Worm (Caenorhabditis elegans) whole organism, L1 larva: Measurements from ENCODE around the gene T05A7.6.

Experiments used
- C16A3.4 ChIP-seq: fragments of 150-350 bp; optimal IDR thresholded peaks from 2 replicates; lab custom pipeline; 2014; ENCODE audit warnings: missing biosample characterization, missing genetic modification characterization
- C34B4.2 ChIP-seq: sonication (generic microtip); optimal IDR thresholded peaks from 2 replicates; lab custom pipeline; 2017; ENCODE audit warnings: mild to moderate bottlenecking, missing genetic modification characterization, missing compliant biosample characterization
- Y116A8C.19 ChIP-seq: sonication (generic microtip); optimal IDR thresholded peaks from 2 replicates; lab custom pipeline; 2016; ENCODE audit warnings: missing compliant biosample characterization, missing genetic modification characterization, borderline replicate concordance
- aha-1 ChIP-seq: fragments of 150-350 bp; optimal IDR thresholded peaks from 2 replicates; lab custom pipeline; 2014; ENCODE audit warnings: missing biosample characterization, missing genetic modification characterization
- aly-2 ChIP-seq: fragments of 150-350 bp; optimal IDR thresholded peaks from 2 replicates; lab custom pipeline; 2014; ENCODE audit warnings: missing biosample characterization, missing genetic modification characterization
- ceh-63 ChIP-seq: fragments of 200-800 bp; sonication (Bioruptor generic); optimal IDR thresholded peaks from 2 replicates; lab custom pipeline; 2018; ENCODE audit warnings: mild to moderate bottlenecking, missing genetic modification characterization, missing compliant biosample characterization
- ceh-88 ChIP-seq: fragments of 200-800 bp; sonication (Bioruptor generic); IDR thresholded peaks from 2 replicates; pipeline ENCODE4 v1.3.6; 2022; ENCODE audit warnings: missing genetic modification characterization, missing compliant biosample characterization
- ceh-90 ChIP-seq: sonication (generic microtip); optimal IDR thresholded peaks from 2 replicates; lab custom pipeline; 2016; ENCODE audit warnings: missing genetic modification characterization, missing compliant biosample characterization
- dsc-1 ChIP-seq: sonication (generic microtip); optimal IDR thresholded peaks from 2 replicates; lab custom pipeline; 2016; ENCODE audit warnings: mild to moderate bottlenecking, missing genetic modification characterization, missing compliant biosample characterization
- efl-1 ChIP-seq, 4 experiments: fragments of 150-350 bp; optimal IDR thresholded peaks in 3 of 4; peaks in 1 of 4; 1 replicate in 1 of 4; 2 replicates in 3 of 4; lab custom pipeline; 2014; ENCODE audit warnings: missing biosample characterization in 2 of 4, missing genetic modification characterization in 2 of 4, missing genetic modification reagents in 2 of 4
- efl-3 ChIP-seq: fragments of 200-800 bp; sonication (Bioruptor generic); optimal IDR thresholded peaks from 2 replicates; lab custom pipeline; 2018; ENCODE audit warnings: mild to moderate bottlenecking, missing genetic modification characterization, missing compliant biosample characterization
- egl-27 ChIP-seq, 2 experiments: fragments of 150-350 bp in 1 of 2; sonication (generic microtip); optimal IDR thresholded peaks; 3 replicates each; lab custom pipeline; 2017 to 2018; ENCODE audit warnings: missing biosample characterization in 2 of 2, missing genetic modification characterization in 2 of 2, missing genetic modification reagents in 2 of 2
- elt-2 ChIP-seq: sonication (generic microtip); optimal IDR thresholded peaks from 2 replicates; lab custom pipeline; 2016; ENCODE audit warnings: missing genetic modification characterization, mild to moderate bottlenecking, inconsistent platforms, missing compliant biosample characterization, missing genetic modification reagents
- elt-3 ChIP-seq, 6 experiments: fragments of 150-350 bp in 1 of 6; sonication (generic microtip); optimal IDR thresholded peaks; 2 replicates each; lab custom pipeline; 2017 to 2018; ENCODE audit warnings: missing biosample characterization in 6 of 6, missing genetic modification characterization in 6 of 6, inconsistent platforms in 1 of 6
- ets-5 ChIP-seq: fragments of 200-800 bp; sonication (Bioruptor generic); IDR thresholded peaks from 2 replicates; pipeline ENCODE4 v1.3.6; 2022; ENCODE audit warnings: missing genetic modification characterization, missing compliant biosample characterization
- fkh-10 ChIP-seq: sonication (generic microtip); optimal IDR thresholded peaks from 2 replicates; lab custom pipeline; 2017; ENCODE audit warnings: missing biosample characterization, missing genetic modification reagents, missing genetic modification characterization
- hpl-2 ChIP-seq: fragments of 150-350 bp; optimal IDR thresholded peaks from 2 replicates; lab custom pipeline; 2014; ENCODE audit warnings: missing biosample characterization, missing genetic modification reagents, missing genetic modification characterization
- irx-1 ChIP-seq: sonication (generic microtip); optimal IDR thresholded peaks from 2 replicates; lab custom pipeline; 2016; ENCODE audit warnings: missing genetic modification characterization, missing compliant biosample characterization
- lin-13 ChIP-seq: fragments of 150-350 bp; optimal IDR thresholded peaks from 2 replicates; lab custom pipeline; 2014; ENCODE audit warnings: missing biosample characterization, missing genetic modification reagents, missing genetic modification characterization
- lin-15B ChIP-seq: fragments of 150-350 bp; sonication (generic microtip); optimal IDR thresholded peaks from 3 replicates; lab custom pipeline; 2014; ENCODE audit warnings: missing biosample characterization, missing genetic modification characterization
- lir-3 ChIP-seq: sonication (generic microtip); optimal IDR thresholded peaks from 2 replicates; lab custom pipeline; 2016; ENCODE audit warnings: mild to moderate bottlenecking, missing genetic modification characterization, moderate library complexity, missing compliant biosample characterization; ENCODE audit not compliant: poor library complexity
- mdl-1 ChIP-seq, 2 experiments: fragments of 150-350 bp; optimal IDR thresholded peaks; 2 replicates each; lab custom pipeline; 2014 to 2017; ENCODE audit warnings: missing biosample characterization in 2 of 2, missing genetic modification characterization in 2 of 2, inconsistent platforms in 1 of 2
- nhr-11 ChIP-seq: fragments of 150-350 bp; optimal IDR thresholded peaks from 2 replicates; lab custom pipeline; 2014; ENCODE audit warnings: missing biosample characterization, missing genetic modification characterization
- nhr-47 ChIP-seq: sonication (generic microtip); optimal IDR thresholded peaks from 2 replicates; lab custom pipeline; 2016; ENCODE audit warnings: mild to moderate bottlenecking, missing genetic modification characterization, moderate library complexity, missing compliant biosample characterization
- nhr-71 ChIP-seq: sonication (generic microtip); optimal IDR thresholded peaks from 2 replicates; lab custom pipeline; 2016; ENCODE audit warnings: mild to moderate bottlenecking, missing genetic modification characterization, moderate library complexity, missing compliant biosample characterization
- nhr-85 ChIP-seq: sonication (generic microtip); peaks from one replicate; lab custom pipeline; 2016; ENCODE audit warnings: missing genetic modification characterization, inconsistent platforms, missing compliant biosample characterization
- pag-3 ChIP-seq: sonication (generic microtip); optimal IDR thresholded peaks from 2 replicates; lab custom pipeline; 2017; ENCODE audit warnings: missing genetic modification characterization, mild to moderate bottlenecking, missing compliant biosample characterization, antibody characterized with exemption, borderline replicate concordance; ENCODE audit not compliant: insufficient read depth
- pqm-1 ChIP-seq: sonication (generic microtip); optimal IDR thresholded peaks from 3 replicates; lab custom pipeline; 2017; ENCODE audit warnings: missing biosample characterization, missing genetic modification characterization
- snpc-4 ChIP-seq: fragments of 150-350 bp; optimal IDR thresholded peaks from 2 replicates; lab custom pipeline; 2014; ENCODE audit warnings: missing biosample characterization, missing genetic modification characterization
- snu-23 ChIP-seq: sonication (generic microtip); optimal IDR thresholded peaks from 2 replicates; lab custom pipeline; 2016; ENCODE audit warnings: missing genetic modification characterization, missing compliant biosample characterization
- sox-4 ChIP-seq: sonication (generic microtip); optimal IDR thresholded peaks from 2 replicates; lab custom pipeline; 2016; ENCODE audit warnings: missing genetic modification characterization, missing compliant biosample characterization
- swsn-7 ChIP-seq: sonication (generic microtip); optimal IDR thresholded peaks from 2 replicates; lab custom pipeline; 2016; ENCODE audit warnings: missing genetic modification characterization, missing compliant biosample characterization
- tbx-2 ChIP-seq: sonication (generic microtip); optimal IDR thresholded peaks from 2 replicates; lab custom pipeline; 2016; ENCODE audit warnings: missing genetic modification characterization, missing compliant biosample characterization
- unc-130 ChIP-seq: fragments of 150-350 bp; optimal IDR thresholded peaks from 2 replicates; lab custom pipeline; 2017; ENCODE audit warnings: missing biosample characterization, missing genetic modification characterization, inconsistent platforms
- unc-30 ChIP-seq: sonication (generic microtip); optimal IDR thresholded peaks from 2 replicates; lab custom pipeline; 2017; ENCODE audit warnings: missing biosample characterization, missing genetic modification characterization
- xbp-1 ChIP-seq: sonication (generic microtip); optimal IDR thresholded peaks from 2 replicates; lab custom pipeline; 2016; ENCODE audit warnings: missing genetic modification characterization, missing compliant biosample characterization
- zip-4 ChIP-seq: fragments of 200-800 bp; sonication (Bioruptor generic); optimal IDR thresholded peaks from 2 replicates; lab custom pipeline; 2018; ENCODE audit warnings: mild to moderate bottlenecking, missing genetic modification characterization, moderate library complexity, missing compliant biosample characterization
- ztf-11 ChIP-seq, 2 experiments: sonication (generic microtip); optimal IDR thresholded peaks; 2 replicates each; lab custom pipeline; 2016 to 2017; ENCODE audit warnings: missing genetic modification characterization in 2 of 2, missing biosample characterization in 1 of 2, missing compliant biosample characterization in 1 of 2

T05A7.6 gene

DNA sequence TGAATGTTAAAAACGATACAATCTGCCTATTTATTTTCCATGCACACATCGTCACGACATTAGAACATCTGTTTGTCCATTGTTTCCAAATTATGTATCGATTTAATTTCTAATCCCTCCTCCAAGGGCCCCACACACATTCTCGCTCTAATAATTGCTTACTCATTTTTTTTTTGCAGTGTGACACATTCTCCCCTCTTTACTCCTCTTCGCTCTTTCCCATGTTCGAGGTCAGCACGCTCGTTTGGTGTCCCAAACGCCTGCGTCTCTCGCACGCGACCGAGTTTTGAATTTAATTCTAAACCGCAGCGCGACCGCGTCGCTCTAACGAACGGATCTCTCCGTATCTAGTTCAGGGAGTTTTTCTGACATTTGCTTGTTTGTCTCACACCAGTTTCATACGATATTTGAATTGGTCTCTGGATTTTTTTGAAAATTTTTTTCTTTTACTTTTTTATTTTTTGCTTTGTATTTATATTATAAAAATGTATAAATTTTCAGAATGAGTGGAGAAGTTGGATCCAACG is 1.1 kb upstream of the T05A7.6 start, which contains the start of the genes clec-140 and hmg-11 (continued):
- TF ChIP-seq unc-130 (tag; lab: Kevin White, UChicago) (no peak), elt-2 (tag; lab: Kevin White, UChicago) (no peak), irx-1 (tag; lab: Kevin White, UChicago) (no peak), hpl-2 (no peak), snpc-4 (tag; lab: Kevin White, UChicago) (peak; percentile 12), mdl-1 (tag; optimal IDR thresholded peaks at IDR 0.05; lab: Kevin White, UChicago) (peak in 1 of 2 experiments; percentile 79), fkh-10 (no peak), nhr-85 (tag; lab: Kevin White, UChicago) (peak; percentile 66), efl-3 (GFP tag; lab: Kevin White, UChicago) (no peak), swsn-7 (no peak), dsc-1 (tag; lab: Kevin White, UChicago) (peak; percentile 65), xbp-1 (tag; lab: Kevin White, UChicago) (peak; percentile 8), aha-1 (tag; lab: Kevin White, UChicago) (no peak), nhr-71 (tag; lab: Kevin White, UChicago) (no peak), nhr-11 (no peak), sox-4 (tag; lab: Kevin White, UChicago) (no peak), lir-3 (no peak), pqm-1 (no peak), lin-13 (GFP tag; lab: Kevin White, UChicago) (peak; percentile 37), ets-5 (GFP tag; lab: Robert Waterston, UW) (no peak), efl-1 (optimal IDR thresholded peaks at IDR 0.05; lab: Kevin White, UChicago) (peak; percentile 50 to 67), efl-1 (GFP tag; optimal IDR thresholded peaks at IDR 0.05 in 1 of 2; lab: Kevin White, UChicago) (peak; percentile 51 to 92), pag-3 (tag; lab: Kevin White, UChicago) (no peak), C34B4.2 (tag; lab: Kevin White, UChicago) (no peak), elt-3 (tag; optimal IDR thresholded peaks at IDR 0.05; lab: Kevin White, UChicago) (peak in 1 of 6 experiments; percentile 21), egl-27 (tag; optimal IDR thresholded peaks at IDR 0.05; lab: Kevin White, UChicago) (no peak), aly-2 (tag; lab: Kevin White, UChicago) (no peak), zip-4 (GFP tag; lab: Kevin White, UChicago) (no peak), ceh-63 (GFP tag; lab: Kevin White, UChicago) (no peak), ceh-90 (tag; lab: Kevin White, UChicago) (no peak), snu-23 (no peak)
- TF ChIP-seq, all 84 proteins: peak for 23

DNA sequence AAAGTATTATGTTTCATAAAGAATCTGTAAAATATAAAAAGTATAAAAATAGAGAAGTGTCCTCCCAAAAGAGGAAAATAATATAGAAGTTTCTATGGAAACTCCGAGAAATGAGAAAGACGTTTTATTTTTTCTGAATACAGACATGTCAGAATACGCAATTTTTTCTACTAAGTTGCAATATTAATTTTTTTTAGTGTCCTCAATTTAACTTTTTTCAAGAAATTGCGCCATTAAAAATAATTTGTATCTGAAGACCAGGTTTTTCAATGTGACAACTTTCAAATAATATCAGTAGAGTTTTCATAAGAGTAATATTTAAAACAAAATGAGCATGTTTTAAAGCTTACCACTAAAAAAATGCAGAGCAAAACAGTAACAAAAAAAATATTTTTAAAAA is 4.0 kb downstream of the T05A7.6 start, which contains the start of gene fut-5:
Gene fut-5 (minus strand): TSS at position 101 of the 400 bp plus-strand sequence.
- TF ChIP-seq lin-15B (tag; lab: Kevin White, UChicago) (no peak), unc-30 (tag; lab: Kevin White, UChicago) (no peak), ztf-11 (tag; optimal IDR thresholded peaks at IDR 0.05; lab: Kevin White, UChicago) (no peak), hpl-2 (no peak), C16A3.4 (tag; lab: Kevin White, UChicago) (no peak)

DNA sequence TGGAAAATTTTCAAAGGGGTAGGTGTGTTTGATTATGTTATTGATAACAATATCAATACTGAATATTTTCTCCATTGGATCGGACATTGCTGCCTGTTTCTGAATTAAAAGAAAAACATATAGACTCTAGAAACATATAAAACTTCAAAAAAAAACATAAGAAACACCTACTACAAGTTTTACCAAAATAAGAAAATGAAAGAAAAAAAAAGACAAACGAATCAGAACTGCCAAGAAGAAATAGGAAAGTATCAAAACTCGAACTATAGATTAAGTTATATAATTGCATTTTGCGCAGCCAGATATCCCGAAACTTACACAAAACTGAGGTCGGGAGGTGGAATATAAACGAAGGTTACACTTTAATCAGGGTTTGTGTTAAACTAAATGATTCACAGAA is 6.2 kb downstream of the T05A7.6 start, which contains the start of gene T05A7.11:
Gene T05A7.11 (minus strand): TSS at position 101 of the 400 bp plus-strand sequence.
- TF ChIP-seq efl-1 (optimal IDR thresholded peaks at IDR 0.05; lab: Kevin White, UChicago) (no peak), efl-1 (GFP tag; optimal IDR thresholded peaks at IDR 0.05 in 1 of 2; lab: Kevin White, UChicago) (peak in 1 of 2 experiments; percentile 68), ceh-88 (GFP tag; lab: Robert Waterston, UW) (no peak), elt-2 (tag; lab: Kevin White, UChicago) (no peak), ztf-11 (tag; optimal IDR thresholded peaks at IDR 0.05; lab: Kevin White, UChicago) (no peak), nhr-47 (tag; lab: Kevin White, UChicago) (no peak), tbx-2 (tag; lab: Kevin White, UChicago) (no peak), Y116A8C.19 (tag; lab: Kevin White, UChicago) (no peak), nhr-71 (tag; lab: Kevin White, UChicago) (no peak)
